Fruit fly (Drosophila melanogaster) whole organism, embryonic: ENCODE data around the gene ghi.
A peak's percentile ranks its signal among the peaks of the same experiment; 100 is the strongest.

Experiments used
- Abd-B ChIP-seq: fragments of 200-800 bp; sonication (Bioruptor generic); optimal IDR thresholded peaks from 2 replicates; lab custom pipeline; 2018; ENCODE audit warnings: missing biosample characterization, mild to moderate bottlenecking, missing genetic modification characterization, moderate library complexity
- Bdp1 ChIP-seq: fragments of 200-800 bp; sonication (Bioruptor generic); optimal IDR thresholded peaks from 3 replicates; lab custom pipeline; 2016; ENCODE audit warnings: missing biosample characterization, missing genetic modification characterization
- Bgb ChIP-seq: fragments of 200-800 bp; sonication (Bioruptor generic); IDR thresholded peaks from 2 replicates; pipeline ENCODE4 v1.3.6; 2022; ENCODE audit warnings: missing biosample characterization, missing genetic modification characterization; ENCODE audit not compliant: partially characterized antibody
- CG11247 ChIP-seq: fragments of 200-800 bp; sonication (Bioruptor generic); IDR thresholded peaks from 2 replicates; pipeline ENCODE4 v1.3.6; 2022; ENCODE audit warnings: missing biosample characterization, missing genetic modification characterization
- CG15514 ChIP-seq: fragments of 200-800 bp; sonication (Bioruptor generic); optimal IDR thresholded peaks from 3 replicates; lab custom pipeline; 2017; ENCODE audit warnings: missing biosample characterization, missing genetic modification characterization, mild to moderate bottlenecking, moderate library complexity, missing genetic modification reagents
- CG18764 ChIP-seq: fragments of 200-800 bp; sonication (Bioruptor generic); optimal IDR thresholded peaks from 3 replicates; lab custom pipeline; 2016; ENCODE audit warnings: missing biosample characterization, missing genetic modification characterization
- CG30403 ChIP-seq: fragments of 200-800 bp; sonication (Bioruptor generic); optimal IDR thresholded peaks from 3 replicates; lab custom pipeline; 2016; ENCODE audit warnings: missing biosample characterization, missing genetic modification characterization
- CG3407 ChIP-seq: fragments of 200-800 bp; sonication (Bioruptor generic); optimal IDR thresholded peaks from 2 replicates; lab custom pipeline; 2018; ENCODE audit warnings: missing biosample characterization, mild to moderate bottlenecking, missing genetic modification characterization
- CG34376 ChIP-seq: fragments of 200-800 bp; sonication (Bioruptor generic); optimal IDR thresholded peaks from 2 replicates; lab custom pipeline; 2018; ENCODE audit warnings: missing biosample characterization, mild to moderate bottlenecking, missing genetic modification characterization
- CG42726 ChIP-seq: fragments of 200-800 bp; sonication (Bioruptor generic); IDR thresholded peaks from 2 replicates; pipeline ENCODE4 v1.3.6; 2022; ENCODE audit warnings: missing biosample characterization, missing genetic modification characterization; ENCODE audit not compliant: partially characterized antibody
- CG4404 ChIP-seq: fragments of 200-800 bp; sonication (Bioruptor generic); IDR thresholded peaks from 2 replicates; pipeline ENCODE4 v1.3.6; 2022; ENCODE audit warnings: missing biosample characterization, missing genetic modification characterization
- CG5953 ChIP-seq: fragments of 200-800 bp; sonication (Bioruptor generic); IDR thresholded peaks from 2 replicates; pipeline ENCODE4 v1.3.6; 2022; ENCODE audit warnings: missing biosample characterization, missing genetic modification characterization
- CG6175 ChIP-seq: fragments of 200-800 bp; sonication (Bioruptor generic); IDR thresholded peaks from 3 replicates; pipeline ENCODE4 v1.3.6; 2022; ENCODE audit warnings: missing biosample characterization, missing genetic modification characterization
- CG6791 ChIP-seq: fragments of 200-800 bp; sonication (Bioruptor generic); IDR thresholded peaks from 3 replicates; pipeline ENCODE4 v1.3.6; 2022; ENCODE audit warnings: missing biosample characterization, missing genetic modification characterization; ENCODE audit not compliant: partially characterized antibody
- CG8290 ChIP-seq, 3 experiments: fragments of 200-800 bp; sonication (Bioruptor generic); optimal IDR thresholded peaks; 2 replicates each; lab custom pipeline; 2016 to 2019; ENCODE audit warnings: missing biosample characterization in 3 of 3, missing genetic modification characterization in 3 of 3, mild to moderate bottlenecking in 2 of 3, moderate library complexity in 1 of 3
- CTCF ChIP-seq: fragments of 200-800 bp; sonication (Bioruptor generic); optimal IDR thresholded peaks from 2 replicates; lab custom pipeline; 2017; ENCODE audit warnings: missing biosample characterization, mild to moderate bottlenecking, missing genetic modification characterization, moderate library complexity
- CoRest ChIP-seq: fragments of 200-800 bp; sonication (Bioruptor generic); optimal IDR thresholded peaks from 3 replicates; lab custom pipeline; 2018; ENCODE audit warnings: missing biosample characterization, mild to moderate bottlenecking, missing genetic modification characterization, moderate library complexity
- Dbx ChIP-seq: fragments of 200-800 bp; sonication (Bioruptor generic); IDR thresholded peaks from 3 replicates; pipeline ENCODE4 v1.3.6; 2022; ENCODE audit warnings: missing biosample characterization, missing genetic modification characterization
- Dip2 ChIP-seq: fragments of 200-800 bp; sonication (Bioruptor generic); IDR thresholded peaks from 2 replicates; pipeline ENCODE4 v1.3.6; 2022; ENCODE audit warnings: missing biosample characterization, missing genetic modification characterization
- Hey ChIP-seq: fragments of 200-800 bp; sonication (Bioruptor generic); optimal IDR thresholded peaks from 3 replicates; lab custom pipeline; 2018; ENCODE audit warnings: missing biosample characterization, mild to moderate bottlenecking, missing genetic modification characterization
- Hr51 ChIP-seq, 2 experiments: fragments of 200-800 bp; sonication (Bioruptor generic); optimal IDR thresholded peaks; 2 replicates in 1 of 2; 3 replicates in 1 of 2; lab custom pipeline; 2016 to 2018; ENCODE audit warnings: missing biosample characterization in 2 of 2, missing genetic modification characterization in 2 of 2, mild to moderate bottlenecking in 1 of 2, moderate library complexity in 1 of 2
- Jarid2 ChIP-seq: fragments of 200-800 bp; sonication (Bioruptor generic); optimal IDR thresholded peaks from 3 replicates; lab custom pipeline; 2017; ENCODE audit warnings: mild to moderate bottlenecking, missing biosample characterization, missing genetic modification reagents, missing genetic modification characterization
- Med ChIP-seq: fragments of 200-800 bp; sonication (Bioruptor generic); peaks from one replicate; lab custom pipeline; 2016; ENCODE audit warnings: missing biosample characterization, missing genetic modification characterization, mild to moderate bottlenecking, inconsistent platforms, moderate library complexity
- Nf-YC ChIP-seq: fragments of 200-800 bp; optimal IDR thresholded peaks from 3 replicates; lab custom pipeline; 2019; ENCODE audit warnings: missing biosample characterization, mild to moderate bottlenecking, missing genetic modification characterization, moderate library complexity
- Pdp1 ChIP-seq, 2 experiments: fragments of 200-800 bp; sonication (Bioruptor generic); optimal IDR thresholded peaks; 3 replicates each; lab custom pipeline; 2016; ENCODE audit warnings: missing biosample characterization in 2 of 2, missing genetic modification characterization in 2 of 2, mild to moderate bottlenecking in 1 of 2, moderate library complexity in 1 of 2
- Rx ChIP-seq: fragments of 200-800 bp; sonication (Bioruptor generic); IDR thresholded peaks from 2 replicates; pipeline ENCODE4 v1.3.6; 2022; ENCODE audit warnings: missing biosample characterization, missing genetic modification characterization
- abd-A ChIP-seq: fragments of 200-800 bp; sonication (Bioruptor generic); optimal IDR thresholded peaks from 3 replicates; lab custom pipeline; 2019; ENCODE audit warnings: missing biosample characterization, mild to moderate bottlenecking, missing genetic modification characterization, moderate library complexity
- ara ChIP-seq: fragments of 200-800 bp; sonication (Bioruptor generic); IDR thresholded peaks from 2 replicates; pipeline ENCODE4 v1.3.6; 2022; ENCODE audit warnings: missing biosample characterization, missing genetic modification characterization
- ase ChIP-seq: fragments of 200-800 bp; sonication (Bioruptor generic); IDR thresholded peaks from 3 replicates; pipeline ENCODE4 v1.3.6; 2022; ENCODE audit warnings: missing biosample characterization, missing genetic modification characterization
- ash1 ChIP-seq: fragments of 200-800 bp; sonication (Bioruptor generic); optimal IDR thresholded peaks from 2 replicates; lab custom pipeline; 2018; ENCODE audit warnings: missing biosample characterization, mild to moderate bottlenecking, missing genetic modification characterization
- bigmax ChIP-seq: fragments of 200-800 bp; sonication (Bioruptor generic); optimal IDR thresholded peaks from 2 replicates; lab custom pipeline; 2018; ENCODE audit warnings: missing biosample characterization, mild to moderate bottlenecking, missing genetic modification characterization
- crp ChIP-seq, 2 experiments: fragments of 200-800 bp; sonication (Bioruptor generic); optimal IDR thresholded peaks; 2 replicates in 1 of 2; 3 replicates in 1 of 2; lab custom pipeline; 2017; ENCODE audit warnings: missing biosample characterization in 2 of 2, missing genetic modification characterization in 2 of 2, mild to moderate bottlenecking in 1 of 2, moderate library complexity in 1 of 2
- emc ChIP-seq: fragments of 200-800 bp; sonication (Bioruptor generic); optimal IDR thresholded peaks from 2 replicates; lab custom pipeline; 2016; ENCODE audit warnings: missing biosample characterization, missing genetic modification characterization
- gcm ChIP-seq: fragments of 200-800 bp; sonication (Bioruptor generic); optimal IDR thresholded peaks from 2 replicates; lab custom pipeline; 2019; ENCODE audit warnings: missing biosample characterization, mild to moderate bottlenecking, missing genetic modification characterization, moderate library complexity
- grn ChIP-seq: fragments of 200-800 bp; sonication (Bioruptor generic); optimal IDR thresholded peaks from 3 replicates; lab custom pipeline; 2017; ENCODE audit warnings: missing biosample characterization, missing genetic modification characterization
- hkb ChIP-seq, 2 experiments: fragments of 200-800 bp in 1 of 2; fragments of >200 bp in 1 of 2; sonication (Bioruptor generic) in 1 of 2; IDR thresholded peaks in 1 of 2; optimal IDR thresholded peaks in 1 of 2; 2 replicates each; pipeline versions ENCODE4 v1.3.6 to Lab custom; 2017 to 2022; ENCODE audit warnings: missing biosample characterization in 1 of 2, missing genetic modification characterization in 1 of 2
- ind ChIP-seq: fragments of 200-800 bp; sonication (Bioruptor generic); optimal IDR thresholded peaks from 3 replicates; lab custom pipeline; 2016; ENCODE audit warnings: missing biosample characterization, missing genetic modification characterization
- mirr ChIP-seq: fragments of 200-800 bp; sonication (Bioruptor generic); optimal IDR thresholded peaks from 3 replicates; lab custom pipeline; 2018; ENCODE audit warnings: missing biosample characterization, mild to moderate bottlenecking, missing genetic modification characterization
- pan ChIP-seq, 4 experiments: fragments of >200 bp in 3 of 4; fragments of 200-800 bp in 1 of 4; sonication (Bioruptor generic) in 1 of 4; optimal IDR thresholded peaks in 3 of 4; IDR thresholded peaks in 1 of 4; 2 replicates each; pipeline versions ENCODE4 v1.3.6 to Lab custom; 2017 to 2022; ENCODE audit warnings: missing biosample characterization in 2 of 4, missing genetic modification characterization in 2 of 4, mixed read lengths in 1 of 4
- prd ChIP-seq, 3 experiments: fragments of >200 bp in 2 of 3; fragments of 200-800 bp in 1 of 3; sonication (Bioruptor generic) in 1 of 3; optimal IDR thresholded peaks in 2 of 3; IDR thresholded peaks in 1 of 3; 2 replicates in 2 of 3; 3 replicates in 1 of 3; pipeline versions ENCODE4 v1.3.6 to Lab custom; 2017 to 2022; ENCODE audit warnings: missing biosample characterization in 1 of 3, missing genetic modification characterization in 1 of 3
- pzg ChIP-seq: fragments of 200-800 bp; sonication (Bioruptor generic); optimal IDR thresholded peaks from 3 replicates; lab custom pipeline; 2018; ENCODE audit warnings: missing biosample characterization, mild to moderate bottlenecking, missing genetic modification characterization, moderate library complexity
- ranshi ChIP-seq: fragments of 200-800 bp; sonication (Bioruptor generic); IDR thresholded peaks from 2 replicates; pipeline ENCODE4 v1.3.6; 2022; ENCODE audit warnings: missing biosample characterization, missing genetic modification characterization
- rib ChIP-seq: fragments of 200-800 bp; sonication (Bioruptor generic); IDR thresholded peaks from 2 replicates; pipeline ENCODE4 v1.3.6; 2022; ENCODE audit warnings: missing biosample characterization, missing genetic modification characterization
- sug ChIP-seq: fragments of 200-800 bp; optimal IDR thresholded peaks from 2 replicates; lab custom pipeline; 2019; ENCODE audit warnings: missing biosample characterization, mild to moderate bottlenecking, missing genetic modification characterization, moderate library complexity
- trem ChIP-seq: fragments of 200-800 bp; optimal IDR thresholded peaks from 3 replicates; lab custom pipeline; 2019; ENCODE audit warnings: missing biosample characterization, mild to moderate bottlenecking, missing genetic modification characterization, moderate library complexity
- wdn ChIP-seq: fragments of 200-800 bp; sonication (Bioruptor generic); IDR thresholded peaks from 2 replicates; pipeline ENCODE4 v1.3.6; 2022; ENCODE audit warnings: missing biosample characterization, missing genetic modification characterization
- z ChIP-seq: fragments of 200-800 bp; sonication (Bioruptor generic); IDR thresholded peaks from 3 replicates; pipeline ENCODE4 v1.3.6; 2022; ENCODE audit warnings: missing biosample characterization, missing genetic modification characterization

ghi gene

DNA sequence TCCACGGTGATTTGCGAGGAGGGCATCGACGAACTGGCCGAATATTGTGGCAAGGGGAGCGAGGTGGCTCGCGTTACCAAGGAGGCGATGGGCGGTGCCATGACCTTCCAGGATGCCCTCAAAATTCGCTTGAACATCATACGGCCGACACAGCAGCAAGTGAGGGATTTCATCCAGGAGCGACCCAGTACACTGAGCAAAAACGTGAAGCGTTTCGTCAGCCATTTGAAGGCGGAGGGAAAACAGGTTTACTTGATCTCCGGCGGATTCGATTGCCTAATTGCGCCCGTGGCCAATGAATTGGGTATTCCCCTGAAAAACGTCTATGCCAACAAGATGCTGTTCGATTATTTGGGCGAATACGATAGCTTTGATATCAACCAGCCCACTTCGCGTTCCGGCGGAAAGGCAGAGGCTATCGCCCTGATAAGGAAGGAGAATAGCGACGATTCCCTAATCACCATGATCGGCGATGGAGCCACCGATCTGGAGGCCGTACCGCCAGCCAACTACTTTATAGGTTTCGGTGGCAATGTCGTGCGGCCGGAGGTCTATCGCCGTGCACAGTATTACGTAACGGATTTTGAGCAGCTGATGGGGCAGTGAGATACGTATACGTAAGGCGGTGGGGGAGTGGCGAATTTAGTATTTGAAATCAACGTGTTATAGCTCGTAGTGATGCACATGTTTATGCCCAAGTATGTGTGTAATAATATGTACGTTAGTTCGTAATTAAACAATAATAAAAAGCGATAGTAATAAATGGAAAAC, 27.7 kb upstream of the ghi start (continued):
- TF ChIP-seq pan (optimal IDR thresholded peaks at IDR 0.05; lab: Kevin White, UChicago), result no peak
- no peak for TF ChIP-seq pan (GFP tag; optimal IDR thresholded peaks at IDR 0.05 in 1 of 2, IDR thresholded peaks at IDR 0.05 in 1 of 2)
- TF ChIP-seq CG6175 (GFP tag; lab: Robert Waterston, UW), result no peak; the same call in 2 of the 3 replicates
- no peak for TF ChIP-seq prd (optimal IDR thresholded peaks at IDR 0.05; lab: Kevin White, UChicago)
- 0 out of 3 replicates have a peak, but pooled peaks have one; percentile 19 for TF ChIP-seq prd (GFP tag; IDR thresholded peaks at IDR 0.05; lab: Robert Waterston, UW)
- peak; percentile 9; the same call in 1 of the 3 replicates for TF ChIP-seq Dbx (GFP tag; lab: Robert Waterston, UW)
- no peak for TF ChIP-seq Jarid2 (GFP tag; lab: Kevin White, UChicago)
- no peak for TF ChIP-seq wdn (GFP tag; lab: Robert Waterston, UW)
- TF ChIP-seq abd-A (tag; lab: Kevin White, UChicago), result peak; percentile 4
- TF ChIP-seq Dip2, result no peak
- no peak for TF ChIP-seq CoRest (tag; lab: Kevin White, UChicago)
- TF ChIP-seq Abd-B (GFP tag; lab: Kevin White, UChicago), result no peak
- TF ChIP-seq CG15514 (GFP tag; lab: Kevin White, UChicago), result no peak
- peak in 1 of 2 experiments; percentile 53 for TF ChIP-seq crp (GFP tag; optimal IDR thresholded peaks at IDR 0.05; lab: Kevin White, UChicago)
- peak; percentile 79 for TF ChIP-seq sug (tag; lab: Kevin White, UChicago)
- no peak for TF ChIP-seq emc
- TF ChIP-seq CG5953 (GFP tag; lab: Robert Waterston, UW), result no peak
- TF ChIP-seq mirr (GFP tag; lab: Kevin White, UChicago), result peak; percentile 37
- TF ChIP-seq CG4404 (GFP tag; lab: Robert Waterston, UW), result no peak
- peak; percentile 69 for TF ChIP-seq Med (GFP tag; lab: Kevin White, UChicago)
- TF ChIP-seq Rx (GFP tag; lab: Robert Waterston, UW), result no peak
- no peak for TF ChIP-seq hkb (optimal IDR thresholded peaks at IDR 0.05; lab: Kevin White, UChicago)
- no peak for TF ChIP-seq hkb (GFP tag; IDR thresholded peaks at IDR 0.05; lab: Robert Waterston, UW)
- TF ChIP-seq Hr51 (GFP tag; optimal IDR thresholded peaks at IDR 0.05; lab: Kevin White, UChicago), result peak in 1 of 2 experiments; percentile 0
- TF ChIP-seq CG42726 (GFP tag; lab: Robert Waterston, UW), result no peak
- TF ChIP-seq grn, result peak; percentile 85
- TF ChIP-seq bigmax (GFP tag; lab: Kevin White, UChicago), result no peak
- no peak for TF ChIP-seq rib (GFP tag; lab: Robert Waterston, UW)
- no peak for TF ChIP-seq ranshi
- no peak for TF ChIP-seq Nf-YC
- TF ChIP-seq ara, result no peak
- no peak for TF ChIP-seq Bdp1 (GFP tag; lab: Kevin White, UChicago)
- no peak for TF ChIP-seq CG3407
- TF ChIP-seq z (GFP tag; lab: Robert Waterston, UW), result 0 out of 3 replicates have a peak, but pooled peaks have one; percentile 39
- no peak for TF ChIP-seq ash1 (GFP tag; lab: Kevin White, UChicago)
- TF ChIP-seq trem (tag; lab: Kevin White, UChicago), result no peak
- TF ChIP-seq CTCF, result no peak
- no peak for TF ChIP-seq Hey (tag; lab: Kevin White, UChicago)
- TF ChIP-seq Pdp1 (GFP tag; optimal IDR thresholded peaks at IDR 0.05; lab: Kevin White, UChicago), result peak in 1 of 2 experiments; percentile 99
- no peak for TF ChIP-seq CG30403 (GFP tag; lab: Kevin White, UChicago)
- no peak for TF ChIP-seq CG8290 (GFP tag; optimal IDR thresholded peaks at IDR 0.05; lab: Kevin White, UChicago)
- TF ChIP-seq CG8290 (tag; optimal IDR thresholded peaks at IDR 0.05; lab: Kevin White, UChicago), result peak in 1 of 2 experiments; percentile 26
- peak; percentile 57 for TF ChIP-seq CG34376 (GFP tag; lab: Kevin White, UChicago)
- no peak for TF ChIP-seq CG11247 (GFP tag; lab: Robert Waterston, UW)
- TF ChIP-seq ase, result no peak
- TF ChIP-seq gcm (GFP tag; lab: Kevin White, UChicago), result no peak
- TF ChIP-seq Bgb, result 0 out of 2 replicates have a peak, but pooled peaks have one; percentile 20
- peak; percentile 4 for TF ChIP-seq pzg (GFP tag; lab: Kevin White, UChicago)
- no peak for TF ChIP-seq ind (GFP tag; lab: Kevin White, UChicago)
- TF ChIP-seq CG6791 (GFP tag; lab: Robert Waterston, UW), result no peak
- TF ChIP-seq CG18764, result no peak
